Worm (Caenorhabditis elegans): ENCODE data around the gene fbxb-96.

Gene fbxb-96

DNA sequence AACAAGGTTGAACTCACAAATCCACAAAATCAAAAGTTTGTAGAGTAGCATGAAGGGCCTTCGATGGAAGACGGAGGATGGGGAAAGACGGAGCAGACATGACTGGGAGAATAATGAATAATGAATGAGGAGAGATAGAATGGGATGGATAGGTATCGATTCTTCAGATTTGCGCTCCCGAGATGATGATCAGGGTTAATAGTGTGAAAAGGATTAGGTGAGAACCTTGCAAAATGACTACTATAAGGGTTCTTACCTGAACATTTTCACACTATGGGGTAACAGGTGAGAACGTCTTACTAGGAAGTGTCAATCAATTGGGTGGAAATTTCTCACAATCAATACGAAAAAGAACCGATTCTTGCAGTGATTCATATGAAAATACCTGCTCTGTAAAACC lies at the start of gene fbxb-96:
Gene fbxb-96 (minus strand): TSS at position 101 of the 400 bp plus-strand sequence.
- TF ChIP-seq fkh-10 (GFP tag; optimal IDR thresholded peaks at IDR 0.05) (no peak), ceh-16 (tag; optimal IDR thresholded peaks at IDR 0.05) (no peak), mml-1 (tag; optimal IDR thresholded peaks at IDR 0.05) (no peak), nhr-237 (tag; optimal IDR thresholded peaks at IDR 0.05) (no peak), R02D3.7 (tag; optimal IDR thresholded peaks at IDR 0.05) (no peak), snpc-4 (tag; optimal IDR thresholded peaks at IDR 0.05) (no peak), daf-12 (tag; optimal IDR thresholded peaks at IDR 0.05) (no peak), nhr-23 (tag; optimal IDR thresholded peaks at IDR 0.05) (no peak), egl-27 (tag; optimal IDR thresholded peaks at IDR 0.05) (no peak), unc-62 (GFP tag; optimal IDR thresholded peaks at IDR 0.05) (no peak), nhr-28 (tag; optimal IDR thresholded peaks at IDR 0.05) (no peak), elt-3 (tag; optimal IDR thresholded peaks at IDR 0.05) (no peak)

DNA sequence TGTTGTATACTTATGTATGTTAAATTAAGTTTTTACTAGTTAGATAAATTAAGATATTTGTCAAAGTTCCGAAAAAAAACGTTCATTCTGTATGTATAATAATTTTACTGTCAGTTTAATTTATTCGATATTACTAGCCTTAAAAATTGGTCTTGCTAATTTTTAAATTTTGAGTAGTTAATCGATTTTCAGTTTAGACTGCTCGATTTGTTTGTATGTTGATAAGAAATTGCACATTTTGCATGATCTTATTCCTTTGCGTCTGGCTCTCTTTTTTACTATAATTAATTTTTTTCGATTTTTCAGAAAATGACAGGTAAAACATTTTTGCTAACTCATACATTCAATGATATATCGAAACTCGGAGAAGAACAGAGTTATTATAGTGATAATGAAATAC lies 49.7 kb upstream of the fbxb-96 start, which contains the start of gene math-24:
Gene math-24 (plus strand): TSS at position 301 of the 400 bp plus-strand sequence.
- TF ChIP-seq daf-12 (tag; optimal IDR thresholded peaks at IDR 0.05) (no peak), nhr-77 (tag; optimal IDR thresholded peaks at IDR 0.05) (no peak), lin-39 (tag; optimal IDR thresholded peaks at IDR 0.05) (no peak), ceh-28 (tag; optimal IDR thresholded peaks at IDR 0.05) (no peak), fkh-10 (GFP tag; optimal IDR thresholded peaks at IDR 0.05) (no peak), jun-1 (tag; optimal IDR thresholded peaks at IDR 0.05) (no peak), elt-2 (tag; optimal IDR thresholded peaks at IDR 0.05) (no peak), ceh-9 (tag; optimal IDR thresholded peaks at IDR 0.05) (no peak), lin-15B (tag; optimal IDR thresholded peaks at IDR 0.05) (no peak), tbx-2 (tag; optimal IDR thresholded peaks at IDR 0.05) (no peak), nhr-76 (tag; optimal IDR thresholded peaks at IDR 0.05) (no peak), fkh-2 (tag; optimal IDR thresholded peaks at IDR 0.05) (no peak)

DNA sequence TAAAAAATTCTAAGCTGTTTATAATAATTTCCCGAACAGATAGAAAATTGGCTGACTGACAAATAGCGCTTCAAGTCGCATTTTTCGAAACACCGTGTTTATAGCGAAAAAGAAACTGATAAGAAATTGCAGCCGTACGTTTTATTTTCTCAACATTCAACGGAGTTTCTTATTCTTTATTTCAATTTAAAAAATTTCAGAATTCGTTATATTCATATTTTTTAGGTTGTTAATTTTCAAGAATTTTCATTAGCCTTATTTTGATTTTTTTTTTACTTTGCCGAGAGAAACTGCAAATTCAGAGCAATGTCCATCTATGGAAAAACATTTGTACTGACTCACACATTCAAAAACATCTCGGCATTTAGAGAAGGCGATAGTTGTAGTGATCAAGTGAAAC lies 47.7 kb upstream of the fbxb-96 start, which contains the start of gene C46F9.6:
Gene C46F9.6 (plus strand): TSS at position 301 of the 400 bp plus-strand sequence.
- peak; percentile 19 for TF ChIP-seq elt-2 (tag; optimal IDR thresholded peaks at IDR 0.05)
- TF ChIP-seq nhr-237 (tag; optimal IDR thresholded peaks at IDR 0.05), result no peak

DNA sequence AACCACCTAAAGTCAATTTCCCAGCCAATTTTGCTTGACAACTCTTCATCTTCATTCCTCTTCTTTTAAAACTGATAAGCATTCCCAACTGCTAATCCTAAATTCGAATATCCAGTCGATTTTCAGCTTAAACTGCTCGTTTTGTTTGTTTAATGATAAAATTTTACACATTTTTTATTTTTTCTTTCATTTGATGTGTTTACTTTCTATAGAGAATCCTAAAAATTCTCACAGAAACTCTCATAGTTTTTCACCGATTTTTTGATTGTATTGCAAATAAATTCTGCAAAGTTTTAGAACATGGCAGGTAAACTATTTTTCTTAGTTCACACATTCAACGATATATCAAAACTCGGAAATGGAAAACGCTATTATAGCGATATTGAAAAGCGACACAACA lies 45.6 kb upstream of the fbxb-96 start, which contains the start of gene math-25:
Gene math-25 (plus strand): TSS at position 301 of the 400 bp plus-strand sequence.
- TF ChIP-seq mdl-1 (tag; optimal IDR thresholded peaks at IDR 0.05) (no peak), fos-1 (tag; optimal IDR thresholded peaks at IDR 0.05) (no peak), ceh-9 (tag; optimal IDR thresholded peaks at IDR 0.05) (no peak), nhr-25 (tag; optimal IDR thresholded peaks at IDR 0.05) (no peak), egl-27 (tag; optimal IDR thresholded peaks at IDR 0.05) (no peak), elt-3 (tag; optimal IDR thresholded peaks at IDR 0.05) (no peak), R02D3.7 (tag; optimal IDR thresholded peaks at IDR 0.05) (no peak)

DNA sequence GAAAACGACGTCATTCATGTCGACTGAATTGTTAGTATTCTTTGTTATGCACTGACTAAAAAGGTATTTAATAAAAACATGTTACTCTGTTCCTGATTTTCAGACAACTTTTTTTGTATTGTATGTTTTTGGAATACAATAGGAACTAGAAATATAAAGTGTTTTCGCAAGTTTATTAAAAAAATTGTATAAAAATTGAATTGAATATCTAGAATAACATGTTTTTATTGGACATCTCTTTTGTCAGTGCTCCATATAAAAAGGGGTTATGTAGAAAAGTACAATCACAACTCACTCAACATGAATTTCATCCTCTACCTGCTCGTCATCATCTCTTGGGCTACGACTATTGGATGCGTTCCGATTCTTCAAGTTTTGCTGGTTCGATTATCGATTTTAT lies 45.1 kb upstream of the fbxb-96 start, which contains the start of gene C46F9.5:
Gene C46F9.5 (plus strand): TSS at position 301 of the 400 bp plus-strand sequence.
- TF ChIP-seq ama-1 (optimal IDR thresholded peaks at IDR 0.05) (no peak), nhr-67 (tag; optimal IDR thresholded peaks at IDR 0.05) (no peak), fkh-10 (GFP tag; optimal IDR thresholded peaks at IDR 0.05) (no peak), nhr-237 (tag; optimal IDR thresholded peaks at IDR 0.05) (no peak), unc-62 (GFP tag; optimal IDR thresholded peaks at IDR 0.05) (no peak), elt-3 (tag; optimal IDR thresholded peaks at IDR 0.05) (no peak), ceh-28 (tag; optimal IDR thresholded peaks at IDR 0.05) (no peak), nhr-77 (tag; optimal IDR thresholded peaks at IDR 0.05) (no peak), ztf-4 (tag; optimal IDR thresholded peaks at IDR 0.05) (no peak), egl-27 (tag; optimal IDR thresholded peaks at IDR 0.05) (no peak)

DNA sequence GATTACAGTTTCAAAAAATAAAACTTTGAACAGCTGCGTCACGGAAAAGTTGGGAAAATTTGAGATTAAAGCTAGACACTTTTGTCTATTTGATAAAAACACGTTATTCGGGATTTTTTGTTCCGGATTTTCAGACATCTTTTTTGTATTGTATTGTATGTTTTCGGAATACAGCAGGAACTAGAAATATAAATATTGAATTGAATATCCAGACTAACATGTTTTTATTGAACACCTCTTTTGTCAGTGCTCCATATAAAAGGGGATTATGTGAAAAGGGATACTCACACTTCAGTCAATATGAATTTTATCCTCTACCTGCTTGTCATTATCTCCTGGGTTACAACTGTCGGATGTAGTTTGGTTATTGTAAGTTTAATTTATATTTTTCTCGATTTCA lies 43.7 kb upstream of the fbxb-96 start, which contains the start of gene C16C4.1:
Gene C16C4.1 (plus strand): TSS at position 301 of the 400 bp plus-strand sequence.
- TF ChIP-seq nhr-25 (tag; optimal IDR thresholded peaks at IDR 0.05), result no peak
- TF ChIP-seq ceh-28 (tag; optimal IDR thresholded peaks at IDR 0.05), result no peak

DNA sequence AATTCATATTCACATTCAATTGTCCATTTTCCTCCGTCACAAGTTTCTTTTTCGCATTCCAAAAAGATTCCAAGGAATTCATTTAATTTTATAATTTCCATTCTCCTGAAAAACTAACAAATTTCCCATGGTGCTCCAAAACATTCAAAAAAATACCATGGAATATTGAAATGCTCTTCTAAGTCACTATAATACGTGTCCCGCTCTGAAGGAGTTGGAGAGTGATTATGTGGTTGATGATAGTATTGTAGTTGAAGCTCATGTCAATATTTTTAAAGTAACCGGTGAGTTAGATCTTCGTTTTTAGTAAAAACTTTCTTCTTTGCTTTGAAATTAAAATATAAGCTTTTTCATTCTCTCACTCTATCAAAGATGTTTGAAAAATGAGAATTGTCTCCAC lies 40.5 kb upstream of the fbxb-96 start, which contains the start of gene math-9:
Gene math-9 (minus strand): TSS at position 101 of the 400 bp plus-strand sequence.
- TF ChIP-seq ceh-16 (tag; optimal IDR thresholded peaks at IDR 0.05), result no peak
- no peak for TF ChIP-seq elt-1 (tag; optimal IDR thresholded peaks at IDR 0.05)
- TF ChIP-seq tbx-2 (tag; optimal IDR thresholded peaks at IDR 0.05), result no peak
- TF ChIP-seq egl-27 (tag; optimal IDR thresholded peaks at IDR 0.05), result no peak
- TF ChIP-seq nfya-1 (tag; optimal IDR thresholded peaks at IDR 0.05; ENCODE audit: insufficient read depth), result no peak
- TF ChIP-seq hmg-11 (tag; optimal IDR thresholded peaks at IDR 0.05), result no peak
- no peak for TF ChIP-seq ztf-11 (tag; optimal IDR thresholded peaks at IDR 0.05)
- no peak for TF ChIP-seq nhr-28 (tag; optimal IDR thresholded peaks at IDR 0.05)
- TF ChIP-seq nhr-67 (tag; optimal IDR thresholded peaks at IDR 0.05), result no peak
- TF ChIP-seq mdl-1 (tag; optimal IDR thresholded peaks at IDR 0.05), result no peak
- no peak for TF ChIP-seq sea-2 (GFP tag; optimal IDR thresholded peaks at IDR 0.05)
- TF ChIP-seq skn-1 (tag; optimal IDR thresholded peaks at IDR 0.05), result no peak
- no peak for TF ChIP-seq lin-15B (tag; optimal IDR thresholded peaks at IDR 0.05)
- TF ChIP-seq lin-39 (tag; optimal IDR thresholded peaks at IDR 0.05), result no peak
